Worm (Caenorhabditis elegans): ENCODE measurements around the gene far-7.
A peak's percentile ranks its signal among the peaks of the same experiment; 100 is the strongest.

Gene far-7

DNA sequence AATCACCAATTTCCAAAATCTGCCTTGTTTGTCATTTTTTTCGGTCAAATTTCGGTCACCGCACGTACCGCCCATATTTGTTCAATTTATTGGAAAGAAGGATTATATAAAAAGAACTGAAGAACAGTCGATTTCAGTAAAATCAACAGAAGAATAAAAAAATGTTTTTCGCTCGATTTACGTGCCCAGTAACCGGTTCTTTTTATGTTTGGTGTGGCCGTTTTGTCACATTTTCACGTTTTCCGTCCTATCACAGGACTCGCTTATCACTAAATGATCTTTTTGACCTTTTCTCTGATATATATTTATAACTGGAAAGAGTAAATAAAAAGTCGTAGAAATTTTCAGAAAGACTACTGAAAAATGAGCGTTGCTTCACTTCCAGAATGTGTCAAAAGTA lies at the start of gene far-7:
far-7 (plus strand) TSS at position 331 of the 400 bp plus-strand sequence.
- no peak for TF ChIP-seq ztf-1 (GFP tag; conservative IDR thresholded peaks at IDR 0.05)
- peak; percentile 74 for TF ChIP-seq ama-1 (optimal IDR thresholded peaks at IDR 0.05)
- peak; percentile 1 for TF ChIP-seq gmeb-1 (tag; optimal IDR thresholded peaks at IDR 0.05)

DNA sequence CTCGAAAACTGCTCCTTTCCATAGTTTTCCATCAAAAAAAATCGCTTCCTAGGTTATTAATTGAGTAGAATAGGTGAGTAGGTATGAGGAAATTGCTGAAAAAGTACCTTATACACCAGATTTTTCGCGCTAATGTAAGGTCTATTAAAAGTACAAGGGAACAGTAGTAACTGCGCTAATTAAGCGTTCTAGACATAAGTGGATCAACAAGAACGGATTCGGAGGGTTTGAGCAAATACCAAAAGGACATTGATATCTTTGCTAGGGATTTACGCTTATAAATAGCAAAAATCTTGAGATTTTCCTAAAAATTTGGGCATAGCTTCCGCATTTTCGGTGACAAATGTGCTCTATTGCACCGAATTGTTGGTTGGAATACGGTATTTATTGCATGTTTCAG lies 45.7 kb upstream of the far-7 start, which contains the start of gene B0432.7:
B0432.7 (minus strand) TSS at position 101 of the 400 bp plus-strand sequence.
- TF ChIP-seq gmeb-1 (tag; optimal IDR thresholded peaks at IDR 0.05) = no peak
- TF ChIP-seq dmd-4 (tag; optimal IDR thresholded peaks at IDR 0.05) = no peak
- no peak for TF ChIP-seq unc-62 (GFP tag; optimal IDR thresholded peaks at IDR 0.05)
- TF ChIP-seq nhr-21 (tag; optimal IDR thresholded peaks at IDR 0.05) = no peak
- no peak for TF ChIP-seq ztf-11 (tag; optimal IDR thresholded peaks at IDR 0.05)
- no peak for TF ChIP-seq nhr-25 (tag; optimal IDR thresholded peaks at IDR 0.05)
- TF ChIP-seq skn-1 (tag; optimal IDR thresholded peaks at IDR 0.05) = no peak
- TF ChIP-seq nhr-12 (tag; optimal IDR thresholded peaks at IDR 0.05) = no peak
- no peak for TF ChIP-seq mbf-1 (tag; optimal IDR thresholded peaks at IDR 0.05)
- TF ChIP-seq ceh-82 (tag; optimal IDR thresholded peaks at IDR 0.05) = no peak

DNA sequence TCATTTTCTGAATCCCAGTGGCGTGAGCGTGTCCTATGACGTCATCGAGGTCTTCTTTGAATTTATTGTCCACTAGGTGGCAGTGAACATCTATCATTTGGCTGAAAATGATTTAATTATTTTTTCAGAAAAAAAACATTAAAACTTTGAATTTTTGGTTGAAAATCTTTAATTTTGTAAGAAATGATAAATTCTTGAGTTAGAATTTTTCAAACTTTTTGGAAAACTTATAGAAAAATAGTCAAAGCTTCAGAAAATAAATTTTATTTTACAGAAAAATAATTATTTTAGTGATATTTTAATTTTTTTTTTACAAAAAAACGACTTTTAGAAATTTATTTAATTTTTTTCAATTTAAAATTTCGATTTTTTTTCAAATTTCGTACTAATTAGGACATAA lies 41.0 kb upstream of the far-7 start, which contains the start of gene B0432.8:
B0432.8 (minus strand) TSS at position 101 of the 400 bp plus-strand sequence.
- TF ChIP-seq unc-39 (tag; optimal IDR thresholded peaks at IDR 0.05) = no peak
- no peak for TF ChIP-seq nhr-21 (tag; optimal IDR thresholded peaks at IDR 0.05)

DNA sequence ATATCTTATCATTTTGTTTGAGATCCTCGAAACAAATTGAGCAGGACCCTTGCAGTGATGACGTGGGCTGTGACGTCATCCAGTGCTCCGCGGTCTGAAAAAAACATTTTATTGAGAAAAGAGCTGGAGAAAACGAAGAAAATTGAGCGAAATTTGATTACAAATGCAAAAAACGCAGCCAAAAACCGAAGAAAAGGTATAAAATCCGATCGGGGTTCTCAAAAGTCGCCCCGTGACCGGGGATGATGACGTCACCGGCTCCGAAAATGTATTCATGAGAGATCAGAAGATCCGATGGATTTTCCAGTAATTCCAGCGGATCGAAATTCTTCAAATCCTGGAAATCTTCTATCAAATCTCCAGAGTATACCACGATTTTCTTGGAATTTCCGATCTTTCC lies 37.1 kb upstream of the far-7 start, which contains the start of gene trul-1:
trul-1 (minus strand) TSS at position 101 of the 400 bp plus-strand sequence.
- no peak for TF ChIP-seq elt-1 (tag; optimal IDR thresholded peaks at IDR 0.05)
- TF ChIP-seq nhr-21 (tag; optimal IDR thresholded peaks at IDR 0.05) = no peak
- no peak for TF ChIP-seq unc-39 (tag; optimal IDR thresholded peaks at IDR 0.05)
- no peak for TF ChIP-seq lin-39 (tag; optimal IDR thresholded peaks at IDR 0.05)
- TF ChIP-seq lsy-2 (tag; optimal IDR thresholded peaks at IDR 0.05) = no peak
- no peak for TF ChIP-seq Y55F3AM.14 (GFP tag; optimal IDR thresholded peaks at IDR 0.05)
- TF ChIP-seq nhr-237 (tag; optimal IDR thresholded peaks at IDR 0.05) = no peak
- TF ChIP-seq R02D3.7 (tag; optimal IDR thresholded peaks at IDR 0.05) = no peak
- TF ChIP-seq nhr-10 (tag; optimal IDR thresholded peaks at IDR 0.05) = no peak
- TF ChIP-seq mab-5 (tag; optimal IDR thresholded peaks at IDR 0.05) = no peak
- TF ChIP-seq nhr-11 (tag; optimal IDR thresholded peaks at IDR 0.05) = no peak
- no peak for TF ChIP-seq blmp-1 (tag; optimal IDR thresholded peaks at IDR 0.05; ENCODE audit: insufficient read depth)
- no peak for TF ChIP-seq nhr-6 (tag; optimal IDR thresholded peaks at IDR 0.05)

DNA sequence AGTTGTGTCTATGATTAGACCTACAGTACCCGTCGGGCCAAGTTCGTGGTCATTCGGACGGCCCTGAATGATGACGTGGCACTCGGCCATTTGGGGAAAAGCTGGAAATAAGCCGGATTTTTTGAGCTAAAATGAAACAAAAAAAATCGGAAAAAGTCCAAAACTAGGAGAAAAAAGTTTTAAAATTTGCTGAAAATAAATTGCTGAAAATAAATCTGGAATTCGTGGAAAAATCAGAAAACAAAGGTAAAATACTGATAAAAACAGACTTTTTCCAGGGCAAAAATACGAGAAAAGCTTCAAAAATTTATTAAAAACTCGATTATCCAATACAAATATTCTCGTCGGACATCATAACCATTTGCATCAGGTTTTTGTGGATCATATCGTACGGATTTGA lies 36.0 kb upstream of the far-7 start, which contains the start of gene B0432.9:
B0432.9 (minus strand) TSS at position 101 of the 400 bp plus-strand sequence.
- no peak for TF ChIP-seq peb-1 (tag; optimal IDR thresholded peaks at IDR 0.05)
- TF ChIP-seq crh-2 (tag; optimal IDR thresholded peaks at IDR 0.05) = no peak
- TF ChIP-seq egl-27 (tag; optimal IDR thresholded peaks at IDR 0.05) = no peak
- TF ChIP-seq nhr-11 (tag; optimal IDR thresholded peaks at IDR 0.05) = no peak
- no peak for TF ChIP-seq R02D3.7 (tag; optimal IDR thresholded peaks at IDR 0.05)
- no peak for TF ChIP-seq lin-39 (tag; optimal IDR thresholded peaks at IDR 0.05)
- no peak for TF ChIP-seq lin-13 (GFP tag; optimal IDR thresholded peaks at IDR 0.05)
- TF ChIP-seq nhr-129 (tag; optimal IDR thresholded peaks at IDR 0.05) = no peak
- TF ChIP-seq blmp-1 (tag; optimal IDR thresholded peaks at IDR 0.05; ENCODE audit: insufficient read depth) = no peak
- no peak for TF ChIP-seq nhr-25 (tag; optimal IDR thresholded peaks at IDR 0.05)
- no peak for TF ChIP-seq nhr-237 (tag; optimal IDR thresholded peaks at IDR 0.05)

DNA sequence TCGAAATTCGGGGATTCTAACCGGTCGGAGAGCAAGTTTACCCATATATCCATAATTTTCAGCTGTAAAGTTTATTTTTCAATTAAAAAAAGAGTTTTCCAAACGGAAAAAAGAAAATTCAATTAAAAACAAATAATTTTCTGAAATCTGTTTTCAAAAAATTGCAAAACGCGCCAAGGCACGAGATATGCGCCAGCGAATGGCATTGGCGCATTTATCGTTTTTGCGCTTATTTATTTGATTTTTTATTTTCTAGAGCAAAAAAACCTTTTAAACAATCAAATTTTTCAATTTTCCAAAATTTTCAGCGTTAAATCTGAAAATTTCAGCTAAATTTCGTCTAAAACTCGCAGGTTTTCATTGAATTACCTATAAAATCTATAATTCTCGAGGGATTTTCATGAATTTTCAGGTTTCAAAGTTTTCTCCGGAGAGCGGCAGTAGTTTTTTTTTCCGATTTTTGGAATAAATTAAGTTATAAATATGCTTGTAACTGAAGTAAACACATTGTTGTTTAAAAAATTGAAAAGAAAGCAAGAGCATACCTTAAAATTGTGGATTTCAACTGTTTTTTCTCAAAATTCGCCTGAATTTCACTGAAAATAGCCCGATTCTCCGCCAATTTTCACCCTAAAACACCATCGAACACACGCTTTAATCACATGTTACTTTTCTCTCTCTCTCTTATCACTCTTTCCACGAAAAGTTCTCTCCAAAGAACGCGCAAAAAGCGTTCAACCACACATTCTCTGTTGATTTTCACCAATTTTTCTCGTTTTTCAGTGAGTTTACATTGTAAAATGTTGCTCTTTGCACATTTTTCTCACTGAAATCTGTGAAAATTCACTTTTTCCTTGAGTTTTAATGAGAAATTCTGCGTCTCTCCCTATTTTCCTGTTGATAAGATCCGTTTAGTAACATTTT lies 33.7 kb upstream of the far-7 start, which contains the start of gene B0432.10:
B0432.10 (minus strand) TSS at position 649 of the 924 bp plus-strand sequence.
- TF ChIP-seq ztf-11 (tag; optimal IDR thresholded peaks at IDR 0.05) (no peak), lin-11 (tag; optimal IDR thresholded peaks at IDR 0.05) (peak; percentile 63), nhr-23 (tag; optimal IDR thresholded peaks at IDR 0.05) (no peak), nhr-11 (tag; optimal IDR thresholded peaks at IDR 0.05) (no peak), nhr-25 (tag; optimal IDR thresholded peaks at IDR 0.05) (peak; percentile 82), nhr-10 (tag; optimal IDR thresholded peaks at IDR 0.05) (no peak), ztf-1 (GFP tag; conservative IDR thresholded peaks at IDR 0.05) (no peak), ceh-16 (tag; optimal IDR thresholded peaks at IDR 0.05) (peak; percentile 19), peb-1 (tag; optimal IDR thresholded peaks at IDR 0.05) (no peak), sma-3 (GFP tag; optimal IDR thresholded peaks at IDR 0.05) (peak; percentile 74), sma-9 (GFP tag; optimal IDR thresholded peaks at IDR 0.05) (peak; percentile 75), sma-9 (tag; optimal IDR thresholded peaks at IDR 0.05) (no peak), ZK546.5 (tag; optimal IDR thresholded peaks at IDR 0.05) (no peak), lin-39 (tag; optimal IDR thresholded peaks at IDR 0.05) (no peak), mdl-1 (tag; optimal IDR thresholded peaks at IDR 0.05) (peak in 1 of 2 experiments; percentile 4), R02D3.7 (tag; optimal IDR thresholded peaks at IDR 0.05) (peak; percentile 8), lsy-2 (tag; optimal IDR thresholded peaks at IDR 0.05) (peak; percentile 81 to 92), sem-4 (tag; optimal IDR thresholded peaks at IDR 0.05) (peak; percentile 77), Y55F3AM.14 (GFP tag; optimal IDR thresholded peaks at IDR 0.05) (no peak), nhr-77 (tag; optimal IDR thresholded peaks at IDR 0.05) (peak; percentile 37), ama-1 (optimal IDR thresholded peaks at IDR 0.05) (no peak), nhr-237 (tag; optimal IDR thresholded peaks at IDR 0.05) (peak; percentile 40), skn-1 (tag; optimal IDR thresholded peaks at IDR 0.05) (no peak), lin-13 (GFP tag; optimal IDR thresholded peaks at IDR 0.05) (peak; percentile 87), mab-5 (tag; optimal IDR thresholded peaks at IDR 0.05) (peak; percentile 71)

All from whole organism, L2 larva.